Fruit fly (Drosophila melanogaster) whole organism, adult: ENCODE measurements around the gene Dmtn.

ENCODE experiments used
- CG11617 ChIP-seq: fragments of 200-800 bp; sonication (Bioruptor generic); optimal IDR thresholded peaks from 2 replicates; lab custom pipeline; 2017; ENCODE audit warnings: mild to moderate bottlenecking, missing biosample characterization, missing genetic modification reagents, missing genetic modification characterization
- CG12768 ChIP-seq: fragments of 200-800 bp; sonication (Bioruptor generic); optimal IDR thresholded peaks from 2 replicates; lab custom pipeline; 2017; ENCODE audit warnings: missing biosample characterization, missing genetic modification characterization, mild to moderate bottlenecking, moderate library complexity, missing genetic modification reagents
- CG14711 ChIP-seq: fragments of 200-800 bp; sonication (Bioruptor generic); optimal IDR thresholded peaks from 2 replicates; lab custom pipeline; 2018; ENCODE audit warnings: missing biosample characterization, mild to moderate bottlenecking, missing genetic modification characterization, moderate library complexity
- CG1620 ChIP-seq: fragments of 200-800 bp; sonication (Bioruptor generic); optimal IDR thresholded peaks from 2 replicates; lab custom pipeline; 2016; ENCODE audit warnings: missing biosample characterization, missing genetic modification characterization
- CG33017 ChIP-seq: fragments of 200-800 bp; sonication (Bioruptor generic); optimal IDR thresholded peaks from 2 replicates; lab custom pipeline; 2018; ENCODE audit warnings: missing biosample characterization, mild to moderate bottlenecking, missing genetic modification characterization, moderate library complexity
- CG5204 ChIP-seq: fragments of 200-800 bp; sonication (Bioruptor generic); optimal IDR thresholded peaks from 2 replicates; lab custom pipeline; 2016; ENCODE audit warnings: missing biosample characterization, missing genetic modification characterization
- CG7045 ChIP-seq: fragments of 200-800 bp; sonication (Bioruptor generic); optimal IDR thresholded peaks from 2 replicates; lab custom pipeline; 2017; ENCODE audit warnings: missing biosample characterization, mild to moderate bottlenecking, missing genetic modification characterization
- CG7101 ChIP-seq: fragments of 200-800 bp; sonication (Bioruptor generic); optimal IDR thresholded peaks from 2 replicates; lab custom pipeline; 2018; ENCODE audit warnings: missing biosample characterization, mild to moderate bottlenecking, missing genetic modification characterization, moderate library complexity
- Clk ChIP-seq: fragments of 200-800 bp; sonication (Bioruptor generic); optimal IDR thresholded peaks from 2 replicates; lab custom pipeline; 2017; ENCODE audit warnings: missing biosample characterization, missing genetic modification characterization
- Crg-1 ChIP-seq: fragments of 200-800 bp; sonication (Bioruptor generic); optimal IDR thresholded peaks from 2 replicates; lab custom pipeline; 2016; ENCODE audit warnings: missing biosample characterization, missing genetic modification characterization
- Hr96 ChIP-seq: fragments of 200-800 bp; sonication (Bioruptor generic); optimal IDR thresholded peaks from 2 replicates; lab custom pipeline; 2016; ENCODE audit warnings: missing biosample characterization, missing genetic modification characterization
- Mnt ChIP-seq: fragments of 200-800 bp; sonication (Bioruptor generic); optimal IDR thresholded peaks from 2 replicates; lab custom pipeline; 2016; ENCODE audit warnings: missing biosample characterization, mild to moderate bottlenecking, missing genetic modification characterization
- bab1 ChIP-seq: fragments of 200-800 bp; sonication (Bioruptor generic); optimal IDR thresholded peaks from 3 replicates; lab custom pipeline; 2019; ENCODE audit warnings: missing biosample characterization, mild to moderate bottlenecking, missing genetic modification characterization, moderate library complexity
- cic ChIP-seq: fragments of 200-800 bp; sonication (Bioruptor generic); optimal IDR thresholded peaks from 2 replicates; lab custom pipeline; 2017; ENCODE audit warnings: missing biosample characterization, mild to moderate bottlenecking, missing genetic modification characterization, moderate library complexity
- cnc ChIP-seq, 2 experiments: fragments of >200 bp; optimal IDR thresholded peaks; 2 replicates each; lab custom pipeline; 2017
- kay ChIP-seq: fragments of 200-800 bp; sonication (Bioruptor generic); peaks from one replicate; lab custom pipeline; 2016; ENCODE audit warnings: missing biosample characterization, missing genetic modification characterization, borderline replicate concordance
- ovo ChIP-seq: fragments of 200-800 bp; sonication (Bioruptor generic); optimal IDR thresholded peaks from 2 replicates; lab custom pipeline; 2016; ENCODE audit warnings: missing biosample characterization, missing genetic modification characterization
- pad ChIP-seq: fragments of 200-800 bp; sonication (Bioruptor generic); optimal IDR thresholded peaks from 3 replicates; lab custom pipeline; 2017; ENCODE audit warnings: missing biosample characterization, missing genetic modification characterization, mild to moderate bottlenecking, moderate library complexity, missing genetic modification reagents
- tj ChIP-seq: fragments of 200-800 bp; sonication (Bioruptor generic); optimal IDR thresholded peaks from 3 replicates; lab custom pipeline; 2017; ENCODE audit warnings: missing biosample characterization, mild to moderate bottlenecking, missing genetic modification characterization, moderate library complexity
- toe ChIP-seq: fragments of 200-800 bp; sonication (Bioruptor generic); optimal IDR thresholded peaks from 2 replicates; lab custom pipeline; 2016; ENCODE audit warnings: missing biosample characterization, missing genetic modification characterization

The Dmtn gene

DNA sequence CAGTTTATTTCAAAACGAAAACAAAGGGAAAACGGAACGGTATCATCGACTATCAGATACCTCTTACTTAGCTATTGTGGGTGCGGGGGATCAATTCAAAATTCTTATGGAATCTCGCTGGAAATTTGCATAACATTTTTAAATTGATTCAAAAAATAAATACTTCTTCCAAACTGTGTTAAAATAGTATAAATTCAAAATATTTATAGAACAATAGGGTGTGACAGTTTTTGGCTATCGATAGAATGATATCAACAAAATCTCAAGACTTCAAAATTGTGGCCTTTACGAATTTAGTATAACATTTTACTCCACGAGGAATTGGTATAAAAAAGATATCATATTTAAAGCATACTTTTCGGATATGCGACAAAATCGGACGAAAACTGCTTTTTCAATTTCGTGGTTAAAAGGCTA lies 17.3 kb downstream of the Dmtn start:
- TF ChIP-seq tj (no peak), kay (peak; percentile 91), bab1 (GFP tag; lab: Kevin White, UChicago) (peak; percentile 0)

DNA sequence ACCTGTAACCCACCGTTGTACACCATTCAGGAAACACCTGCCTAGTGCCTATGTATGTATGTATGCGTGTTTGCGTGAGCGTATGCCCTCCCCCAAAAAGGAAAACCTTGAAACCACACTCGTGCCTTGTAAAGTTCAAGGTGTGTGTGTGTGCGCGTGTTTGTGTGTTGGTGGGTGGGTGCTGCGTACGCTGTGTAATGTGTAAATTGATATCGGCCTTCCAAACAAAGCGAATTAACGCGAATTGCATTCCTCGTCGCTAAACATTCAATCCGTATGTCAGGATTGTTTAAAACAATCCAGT lies 22.3 kb downstream of the Dmtn start:
- TF ChIP-seq Hr96 (GFP tag; lab: Kevin White, UChicago) (no peak), cic (GFP tag; lab: Kevin White, UChicago) (peak; percentile 42)

DNA sequence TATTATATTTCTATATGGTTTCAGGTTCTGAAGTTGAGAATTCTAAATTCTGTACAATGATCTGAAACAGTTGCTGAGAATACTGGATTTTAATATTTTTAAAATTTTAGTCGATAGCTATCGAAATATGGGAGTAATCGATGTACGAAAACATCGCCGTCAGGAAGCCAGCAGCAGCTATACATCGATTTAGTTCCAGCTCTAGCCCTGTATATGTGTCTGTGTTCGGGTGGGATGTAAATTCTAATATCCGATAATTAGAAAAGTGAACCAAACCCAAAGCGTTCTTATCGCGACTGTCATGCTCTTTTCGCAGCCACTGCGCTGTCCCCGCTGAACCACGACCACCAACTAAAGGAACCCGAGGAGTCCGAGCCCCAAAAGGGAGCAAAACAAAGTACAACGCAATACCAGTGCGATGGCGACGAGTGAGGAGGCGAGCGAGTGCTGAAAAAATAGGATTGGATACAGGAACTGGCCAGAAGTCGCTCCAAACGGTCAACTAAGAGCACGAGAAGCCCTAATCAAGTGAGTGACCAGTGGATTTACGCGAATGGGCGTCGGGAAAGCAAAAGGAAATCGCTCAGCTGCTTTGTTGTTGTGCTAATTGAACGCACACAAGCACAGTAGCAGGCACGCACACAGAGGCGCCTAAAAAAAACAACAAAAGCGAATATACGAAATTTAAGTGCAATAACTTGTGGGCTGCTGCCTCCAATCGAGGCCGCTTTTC lies 22.8 kb downstream of the Dmtn start, which contains the start of gene gzl:
Gene gzl (plus strand): TSS at position 182 of the 733 bp plus-strand sequence.
- TF ChIP-seq CG14711 (no peak), CG1620 (GFP tag; lab: Kevin White, UChicago) (peak; percentile 31), tj (no peak), ovo (no peak), CG5204 (GFP tag; lab: Kevin White, UChicago) (no peak), cic (GFP tag; lab: Kevin White, UChicago) (peak; percentile 46), Hr96 (GFP tag; lab: Kevin White, UChicago) (no peak), CG7101 (tag; lab: Kevin White, UChicago) (no peak), CG7045 (GFP tag; lab: Kevin White, UChicago) (no peak), bab1 (GFP tag; lab: Kevin White, UChicago) (no peak), Crg-1 (GFP tag; lab: Kevin White, UChicago) (no peak), pad (GFP tag; lab: Kevin White, UChicago) (no peak), cnc (optimal IDR thresholded peaks at IDR 0.05; lab: Kevin White, UChicago) (no peak), kay (no peak), CG12768 (GFP tag; lab: Kevin White, UChicago) (peak; percentile 9), CG33017 (no peak), Clk (GFP tag; lab: Kevin White, UChicago) (no peak), CG11617 (peak; percentile 35), toe (GFP tag; lab: Kevin White, UChicago) (no peak), Mnt (peak; percentile 17)

DNA sequence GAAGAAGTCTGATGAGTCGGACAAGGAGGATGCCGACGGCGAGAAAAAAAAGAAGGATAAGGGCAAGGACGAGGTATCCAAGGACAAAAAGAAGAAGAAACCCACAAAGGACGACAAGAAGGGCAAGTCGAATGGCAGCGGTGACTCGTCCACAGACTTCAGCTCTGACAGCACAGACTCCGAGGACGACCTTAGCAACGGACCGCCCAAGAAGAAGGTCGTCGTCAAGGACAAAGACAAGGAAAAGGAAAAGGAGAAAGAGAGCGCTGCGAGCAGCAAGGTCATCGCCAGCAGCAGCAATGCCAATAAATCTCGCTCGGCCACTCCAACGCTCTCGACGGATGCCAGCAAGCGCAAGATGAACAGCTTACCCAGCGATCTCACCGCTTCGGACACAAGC lies 23.9 kb downstream of the Dmtn start:
- TF ChIP-seq CG5204 (GFP tag; lab: Kevin White, UChicago) (no peak), CG7101 (tag; lab: Kevin White, UChicago) (no peak), CG33017 (no peak)

DNA sequence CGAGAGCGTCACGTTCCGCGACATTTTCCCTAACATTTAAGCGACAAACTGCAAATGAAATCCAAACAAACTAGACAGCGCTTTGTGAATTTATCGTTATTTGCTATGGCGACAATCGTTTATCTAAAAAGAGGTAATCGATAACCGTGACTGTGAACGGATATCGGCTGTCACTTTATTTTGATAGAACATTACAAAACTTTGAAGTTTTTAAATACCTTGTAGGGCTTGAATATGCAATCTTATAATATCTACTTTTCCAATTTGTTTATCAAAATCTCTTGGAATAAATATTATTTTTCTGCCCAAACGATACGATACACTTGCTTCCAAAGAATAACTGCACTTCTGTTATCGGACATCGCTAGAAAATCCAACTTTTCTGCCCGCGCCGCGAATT lies 25.6 kb downstream of the Dmtn start, which contains the start of the genes CG1024 and TfIIFalpha:
Gene CG1024 (minus strand): TSS at position 200 of the 400 bp plus-strand sequence.
Gene TfIIFalpha (plus strand): TSS at position 339 of the 400 bp plus-strand sequence.
- TF ChIP-seq Crg-1 (GFP tag; lab: Kevin White, UChicago) (peak; percentile 5), CG1620 (GFP tag; lab: Kevin White, UChicago) (peak; percentile 10), kay (no peak), CG5204 (GFP tag; lab: Kevin White, UChicago) (no peak), Mnt (peak; percentile 31), CG7101 (tag; lab: Kevin White, UChicago) (peak; percentile 31), bab1 (GFP tag; lab: Kevin White, UChicago) (peak; percentile 73)

DNA sequence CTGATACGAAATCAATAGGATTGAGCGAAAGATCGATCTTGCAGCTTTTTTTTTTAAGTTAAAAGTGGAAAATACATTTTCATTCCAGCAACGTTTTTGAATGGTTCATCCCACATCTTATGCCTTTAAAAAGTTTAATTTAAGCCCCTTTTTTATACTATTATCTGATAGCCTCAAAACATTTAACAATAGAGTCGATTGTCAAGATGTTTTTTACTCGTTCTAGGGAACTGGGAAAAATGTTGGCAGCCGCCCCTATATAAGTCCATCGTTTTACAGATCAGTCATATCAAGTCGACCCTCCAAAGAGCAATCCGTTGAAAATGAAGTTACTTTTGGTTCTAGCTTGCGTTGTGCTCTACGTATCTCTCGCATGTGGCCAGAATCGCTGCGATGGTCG lies 28.2 kb downstream of the Dmtn start, which contains the start of gene CG42537:
Gene CG42537 (plus strand): TSS at position 301 of the 400 bp plus-strand sequence.
- TF ChIP-seq cnc (optimal IDR thresholded peaks at IDR 0.05; lab: Kevin White, UChicago) = no peak
- no peak for TF ChIP-seq ovo
- no peak for TF ChIP-seq CG33017
- no peak for TF ChIP-seq cic (GFP tag; lab: Kevin White, UChicago)
- TF ChIP-seq toe (GFP tag; lab: Kevin White, UChicago) = no peak
- TF ChIP-seq CG5204 (GFP tag; lab: Kevin White, UChicago) = no peak
- no peak for TF ChIP-seq Crg-1 (GFP tag; lab: Kevin White, UChicago)
- TF ChIP-seq CG14711 = no peak
- TF ChIP-seq tj = no peak
- TF ChIP-seq Mnt = no peak
- TF ChIP-seq kay = no peak
- TF ChIP-seq CG11617 = no peak
- TF ChIP-seq CG7045 (GFP tag; lab: Kevin White, UChicago) = no peak
- no peak for TF ChIP-seq pad (GFP tag; lab: Kevin White, UChicago)
- TF ChIP-seq Clk (GFP tag; lab: Kevin White, UChicago) = no peak

DNA sequence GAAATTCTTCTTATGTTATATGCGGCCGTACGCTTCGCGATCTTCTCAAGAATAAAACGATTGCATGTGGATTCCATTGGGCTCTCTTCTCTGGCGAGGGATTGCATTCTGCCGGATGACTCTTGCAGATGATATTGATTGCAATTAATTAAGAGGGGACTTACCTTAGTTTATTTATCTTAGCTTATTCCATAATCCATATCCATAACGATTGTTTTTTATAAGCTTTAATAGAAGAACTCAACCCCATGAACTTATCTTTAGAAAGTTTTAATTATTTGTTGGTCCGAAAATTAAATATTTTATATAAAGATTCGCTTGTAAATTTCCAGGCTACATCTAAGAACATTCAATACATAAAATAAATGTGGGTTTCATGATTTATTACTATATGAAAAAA lies 29.8 kb downstream of the Dmtn start, which contains the start of gene CRAT:
Gene CRAT (minus strand): TSS at position 101 of the 400 bp plus-strand sequence.
- TF ChIP-seq CG33017 (no peak), kay (no peak), cnc (optimal IDR thresholded peaks at IDR 0.05; lab: Kevin White, UChicago) (no peak), CG7101 (tag; lab: Kevin White, UChicago) (no peak), CG11617 (no peak), Mnt (no peak), ovo (no peak), CG14711 (no peak), cic (GFP tag; lab: Kevin White, UChicago) (no peak), CG7045 (GFP tag; lab: Kevin White, UChicago) (no peak), toe (GFP tag; lab: Kevin White, UChicago) (no peak), bab1 (GFP tag; lab: Kevin White, UChicago) (no peak)
